Worm (Caenorhabditis elegans) whole organism, L4 larva: ENCODE results near the gene bre-3.
A peak's percentile ranks its signal among the peaks of the same experiment; 100 is the strongest.

Source experiments
- daf-12 ChIP-seq: fragments of 150-350 bp; optimal IDR thresholded peaks from 2 replicates; lab custom pipeline; 2014; ENCODE audit warnings: missing biosample characterization, missing genetic modification reagents, missing genetic modification characterization
- dpl-1 ChIP-seq: fragments of 150-350 bp; optimal IDR thresholded peaks from 2 replicates; lab custom pipeline; 2014; ENCODE audit warnings: missing biosample characterization, missing genetic modification reagents, missing genetic modification characterization
- pha-4 ChIP-seq, 2 experiments: fragments of 150-350 bp in 1 of 2; fragments of 200-800 bp in 1 of 2; sonication (Bioruptor generic) in 1 of 2; IDR thresholded peaks in 1 of 2; optimal IDR thresholded peaks in 1 of 2; 2 replicates each; pipeline versions ENCODE4 v1.3.6 to Lab custom; 2014 to 2022; ENCODE audit warnings: missing genetic modification characterization in 2 of 2, missing genetic modification reagents in 2 of 2, missing biosample characterization in 1 of 2, missing compliant biosample characterization in 1 of 2
- snpc-1.2 ChIP-seq: fragments of 200-800 bp; sonication (Bioruptor generic); IDR thresholded peaks from 2 replicates; pipeline ENCODE4 v1.3.6; 2022; ENCODE audit warnings: missing genetic modification reagents, missing genetic modification characterization, missing compliant biosample characterization
- unc-62 ChIP-seq, 3 experiments: fragments of 150-350 bp in 1 of 3; sonication (generic microtip); optimal IDR thresholded peaks in 2 of 3; peaks in 1 of 3; 1 replicate in 1 of 3; 2 replicates in 2 of 3; lab custom pipeline; 2014 to 2017; ENCODE audit warnings: missing biosample characterization in 3 of 3, missing genetic modification characterization in 3 of 3, missing genetic modification reagents in 3 of 3, missing genotype in 1 of 3

DNA sequence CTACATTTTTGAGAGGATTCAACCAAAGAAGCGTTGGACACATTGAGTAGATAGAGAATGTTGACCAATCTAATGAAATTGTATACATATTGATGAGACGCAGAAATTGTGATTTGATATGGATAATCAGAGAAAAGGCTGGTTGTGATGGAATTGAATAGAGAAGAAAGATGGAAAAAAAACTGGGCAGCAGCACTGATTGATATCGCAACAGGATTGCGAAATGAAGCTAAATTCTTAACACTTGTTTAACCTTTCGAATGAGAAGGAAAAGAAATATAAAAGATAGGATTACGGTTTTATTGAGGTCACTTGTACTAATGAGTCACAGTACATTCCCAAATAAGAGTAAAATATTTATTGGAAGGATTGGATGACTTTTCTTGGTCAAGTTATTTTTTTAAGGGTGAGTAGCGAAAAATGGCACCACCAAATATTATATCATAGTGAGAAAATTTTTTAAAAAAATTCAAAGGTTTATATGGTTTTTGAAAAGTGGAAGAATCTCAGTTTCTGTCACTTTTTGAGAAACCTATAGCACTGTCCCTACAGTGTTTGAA, 17.0 kb upstream of the bre-3 start:
- TF ChIP-seq pha-4 (GFP tag; IDR thresholded peaks at IDR 0.05; lab: Robert Waterston, UW) (no peak), pha-4 (tag; optimal IDR thresholded peaks at IDR 0.05; lab: Kevin White, UChicago) (no peak), daf-12 (tag; lab: Kevin White, UChicago) (no peak), unc-62 (GFP tag; optimal IDR thresholded peaks at IDR 0.05 in 1 of 2; lab: Kevin White, UChicago) (peak in 1 of 2 experiments; percentile 96), unc-62 (tag; optimal IDR thresholded peaks at IDR 0.05; lab: Kevin White, UChicago) (no peak), dpl-1 (GFP tag; lab: Kevin White, UChicago) (no peak), snpc-1.2 (no peak)
